Fruit fly (Drosophila melanogaster): Measurements from ENCODE around the gene CG32642.

DNA sequence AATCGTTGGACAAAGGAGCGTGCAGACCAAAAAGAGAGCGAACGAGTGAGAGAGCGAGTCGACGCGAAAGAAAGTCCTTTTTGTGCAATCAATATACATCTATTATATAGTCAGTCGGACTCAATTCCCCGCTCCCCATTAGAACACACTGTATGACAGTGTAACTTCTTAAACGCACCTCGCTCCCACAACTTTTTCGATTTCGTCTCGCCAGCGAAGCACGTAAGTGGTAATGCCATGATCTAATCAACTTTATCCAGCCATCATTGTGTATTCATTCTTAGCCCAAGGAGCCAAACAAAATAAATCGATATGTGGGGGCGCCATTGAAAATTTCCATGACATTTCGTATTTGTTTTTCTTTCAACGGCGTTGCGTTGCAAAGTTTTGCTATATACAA lies 20.0 kb upstream of the CG32642 start:
- TF ChIP-seq Clk (GFP tag; optimal IDR thresholded peaks at IDR 0.05) (no peak), CG14711 (tag; optimal IDR thresholded peaks at IDR 0.05) (no peak), cic (GFP tag; optimal IDR thresholded peaks at IDR 0.05) (no peak), ovo (GFP tag; optimal IDR thresholded peaks at IDR 0.05) (no peak), bab1 (GFP tag; optimal IDR thresholded peaks at IDR 0.05) (no peak), kay (GFP tag; ENCODE audit: borderline replicate concordance) (no peak), CG5204 (GFP tag; optimal IDR thresholded peaks at IDR 0.05) (no peak), Hr96 (GFP tag; optimal IDR thresholded peaks at IDR 0.05) (no peak), tj (GFP tag; optimal IDR thresholded peaks at IDR 0.05) (no peak), CG33017 (tag; optimal IDR thresholded peaks at IDR 0.05) (no peak), CG11617 (GFP tag; optimal IDR thresholded peaks at IDR 0.05) (no peak)
